Fruit fly (Drosophila melanogaster): ENCODE measurements around the gene ScsbetaA.

Gene ScsbetaA

dm6 chr3R:8944866-8945265 lies 6.3 kb downstream of the ScsbetaA start, which contains the start of gene CG11964 (continued):
- peak; percentile 62 for TF ChIP-seq Chrac-16 (GFP tag; optimal IDR thresholded peaks at IDR 0.05)
- TF ChIP-seq Gsc (GFP tag; IDR thresholded peaks at IDR 0.05) = no peak
- TF ChIP-seq CTCF (GFP tag; optimal IDR thresholded peaks at IDR 0.05) = peak; percentile 66
- peak; percentile 16 for TF ChIP-seq CG12744 (GFP tag; optimal IDR thresholded peaks at IDR 0.05)
- TF ChIP-seq Gug (GFP tag; IDR thresholded peaks at IDR 0.05) = peak; percentile 79; the same call in 2 of the 4 replicates
- peak; percentile 28 for TF ChIP-seq Atf3 (GFP tag; optimal IDR thresholded peaks at IDR 0.05)
- peak; percentile 99 for TF ChIP-seq Dll (GFP tag; IDR thresholded peaks at IDR 0.05; ENCODE audit: partially characterized antibody)
- no peak for TF ChIP-seq CG8359 (GFP tag; optimal IDR thresholded peaks at IDR 0.05; ENCODE audit: borderline replicate concordance)
- TF ChIP-seq dati (GFP tag; IDR thresholded peaks at IDR 0.05) = no peak
- TF ChIP-seq caup (GFP tag; optimal IDR thresholded peaks at IDR 0.05; ENCODE audit: severe bottlenecking) = peak; percentile 44
- TF ChIP-seq CG12391 (tag; optimal IDR thresholded peaks at IDR 0.05) = peak; percentile 74
- no peak for TF ChIP-seq CG4730 (GFP tag; IDR thresholded peaks at IDR 0.05)
- peak; percentile 25 for TF ChIP-seq az2 (GFP tag; optimal IDR thresholded peaks at IDR 0.05)
- TF ChIP-seq mld (GFP tag; IDR thresholded peaks at IDR 0.05; ENCODE audit: partially characterized antibody) = peak; percentile 97
- TF ChIP-seq CG30403 (GFP tag; optimal IDR thresholded peaks at IDR 0.05) = peak; percentile 58
- TF ChIP-seq Dp (GFP tag; optimal IDR thresholded peaks at IDR 0.05) = peak; percentile 73
- no peak for TF ChIP-seq jigr1 (GFP tag; IDR thresholded peaks at IDR 0.05)
- peak; percentile 24; the same call in 1 of the 2 replicates for TF ChIP-seq Ada2b (GFP tag; IDR thresholded peaks at IDR 0.05)
- TF ChIP-seq CG30431 (GFP tag; optimal IDR thresholded peaks at IDR 0.05) = no peak
- no peak for TF ChIP-seq usp (GFP tag; optimal IDR thresholded peaks at IDR 0.05)
- TF ChIP-seq CG11723 (GFP tag; optimal IDR thresholded peaks at IDR 0.05) = no peak
- no peak for TF ChIP-seq CG31224 (GFP tag; IDR thresholded peaks at IDR 0.05)
- TF ChIP-seq Hr3 (GFP tag; optimal IDR thresholded peaks at IDR 0.05) = peak; percentile 42
- TF ChIP-seq CG4707 (GFP tag; optimal IDR thresholded peaks at IDR 0.05) = no peak
- TF ChIP-seq CG12219 (GFP tag; optimal IDR thresholded peaks at IDR 0.05) = no peak
- TF ChIP-seq nerfin-2 (GFP tag; IDR thresholded peaks at IDR 0.05; ENCODE audit: partially characterized antibody) = peak; percentile 98
- peak; percentile 44 to 55 for TF ChIP-seq chif (GFP tag; optimal IDR thresholded peaks at IDR 0.05)
- peak; percentile 99 for TF ChIP-seq unc-4 (GFP tag; IDR thresholded peaks at IDR 0.05; ENCODE audit: partially characterized antibody)
- peak; percentile 31 for TF ChIP-seq CG3163 (GFP tag; optimal IDR thresholded peaks at IDR 0.05)
- TF ChIP-seq CG17385 (GFP tag; optimal IDR thresholded peaks at IDR 0.05) = no peak
- TF ChIP-seq CG10209 (GFP tag; optimal IDR thresholded peaks at IDR 0.05) = peak; percentile 36
- TF ChIP-seq croc (GFP tag; conservative IDR thresholded peaks at IDR 0.05) = no peak
- peak; percentile 58; the same call in 1 of the 3 replicates for TF ChIP-seq ken (GFP tag; IDR thresholded peaks at IDR 0.05)
- no peak for TF ChIP-seq cg (GFP tag; optimal IDR thresholded peaks at IDR 0.05)
- TF ChIP-seq Myb (GFP tag; optimal IDR thresholded peaks at IDR 0.05) = peak; percentile 71
- TF ChIP-seq CG13123 (GFP tag; optimal IDR thresholded peaks at IDR 0.05) = peak; percentile 52
- TF ChIP-seq CG11247 (GFP tag; IDR thresholded peaks at IDR 0.05) = peak; percentile 25
- TF ChIP-seq crc (GFP tag; optimal IDR thresholded peaks at IDR 0.05) = no peak
- TF ChIP-seq her (GFP tag; optimal IDR thresholded peaks at IDR 0.05) = peak; percentile 54
- TF ChIP-seq CG2199 (GFP tag; IDR thresholded peaks at IDR 0.05) = peak; percentile 84; the same call in 2 of the 3 replicates
- TF ChIP-seq CG7357 (GFP tag; IDR thresholded peaks at IDR 0.05) = no peak
- peak; percentile 87 for TF ChIP-seq CG33213 (GFP tag; optimal IDR thresholded peaks at IDR 0.05)
- no peak for TF ChIP-seq Mrtf (GFP tag; IDR thresholded peaks at IDR 0.05)
- peak; percentile 100 for TF ChIP-seq Bgb (GFP tag; IDR thresholded peaks at IDR 0.05; ENCODE audit: partially characterized antibody)
- peak; percentile 72 for TF ChIP-seq Ets97D (GFP tag; optimal IDR thresholded peaks at IDR 0.05)
- peak; percentile 35; the same call in 1 of the 2 replicates for TF ChIP-seq lmd (GFP tag; IDR thresholded peaks at IDR 0.05)
- TF ChIP-seq H15 (GFP tag; IDR thresholded peaks at IDR 0.05) = no peak
- 0 out of 3 replicates have a peak, but pooled peaks have one; percentile 31 for TF ChIP-seq Optix (GFP tag; IDR thresholded peaks at IDR 0.05)
- no peak for TF ChIP-seq CG2202 (tag; optimal IDR thresholded peaks at IDR 0.05)
- no peak for TF ChIP-seq tll (GFP tag; optimal IDR thresholded peaks at IDR 0.05)
- TF ChIP-seq CG10431 (GFP tag; optimal IDR thresholded peaks at IDR 0.05) = no peak
- TF ChIP-seq dimm (GFP tag; IDR thresholded peaks at IDR 0.05) = no peak
